Worm (Caenorhabditis elegans) whole organism, L3 larva: ENCODE measurements around the gene T24F1.4.

Source experiments
- ZK546.5 ChIP-seq: sonication (generic microtip); optimal IDR thresholded peaks from 2 replicates; lab custom pipeline; 2017; ENCODE audit warnings: missing biosample characterization, missing genetic modification characterization
- aly-2 ChIP-seq: fragments of 150-350 bp; optimal IDR thresholded peaks from 2 replicates; lab custom pipeline; 2014; ENCODE audit warnings: missing biosample characterization, missing genetic modification characterization
- ama-1 ChIP-seq: fragments of 150-350 bp; optimal IDR thresholded peaks from 2 replicates; lab custom pipeline; 2018
- ceh-16 ChIP-seq: sonication (generic microtip); optimal IDR thresholded peaks from 2 replicates; lab custom pipeline; 2017; ENCODE audit warnings: missing biosample characterization, missing genetic modification characterization
- ceh-82 ChIP-seq: fragments of 150-350 bp; optimal IDR thresholded peaks from 2 replicates; lab custom pipeline; 2014; ENCODE audit warnings: missing biosample characterization, missing genetic modification characterization
- ceh-9 ChIP-seq: sonication (generic microtip); optimal IDR thresholded peaks from 2 replicates; lab custom pipeline; 2018; ENCODE audit warnings: missing biosample characterization, missing genetic modification characterization
- elt-1 ChIP-seq: fragments of 150-350 bp; optimal IDR thresholded peaks from 2 replicates; lab custom pipeline; 2014; ENCODE audit warnings: missing biosample characterization, missing genetic modification characterization
- elt-2 ChIP-seq: sonication (generic microtip); optimal IDR thresholded peaks from 2 replicates; lab custom pipeline; 2016; ENCODE audit warnings: missing genetic modification reagents, mild to moderate bottlenecking, missing genetic modification characterization, missing compliant biosample characterization
- lin-39 ChIP-seq: fragments of 150-350 bp; optimal IDR thresholded peaks from 2 replicates; lab custom pipeline; 2018; ENCODE audit warnings: missing biosample characterization, missing genetic modification reagents, missing genetic modification characterization
- nhr-77 ChIP-seq: fragments of 150-350 bp; optimal IDR thresholded peaks from 2 replicates; lab custom pipeline; 2014; ENCODE audit warnings: missing biosample characterization, missing genetic modification characterization
- pqm-1 ChIP-seq: fragments of 150-350 bp; optimal IDR thresholded peaks from 2 replicates; lab custom pipeline; 2017; ENCODE audit warnings: missing biosample characterization, missing genetic modification characterization, inconsistent platforms
- sea-2 ChIP-seq: fragments of 150-350 bp; sonication (generic microtip); optimal IDR thresholded peaks from 4 replicates; lab custom pipeline; 2014; ENCODE audit warnings: missing biosample characterization, missing genetic modification reagents, missing genetic modification characterization
- snpc-4 ChIP-seq: fragments of 150-350 bp; optimal IDR thresholded peaks from 2 replicates; lab custom pipeline; 2014; ENCODE audit warnings: missing biosample characterization, missing genetic modification characterization
- unc-62 ChIP-seq: fragments of 150-350 bp; sonication (generic microtip); optimal IDR thresholded peaks from 4 replicates; lab custom pipeline; 2014; ENCODE audit warnings: missing biosample characterization, missing genetic modification reagents, missing genetic modification characterization

DNA sequence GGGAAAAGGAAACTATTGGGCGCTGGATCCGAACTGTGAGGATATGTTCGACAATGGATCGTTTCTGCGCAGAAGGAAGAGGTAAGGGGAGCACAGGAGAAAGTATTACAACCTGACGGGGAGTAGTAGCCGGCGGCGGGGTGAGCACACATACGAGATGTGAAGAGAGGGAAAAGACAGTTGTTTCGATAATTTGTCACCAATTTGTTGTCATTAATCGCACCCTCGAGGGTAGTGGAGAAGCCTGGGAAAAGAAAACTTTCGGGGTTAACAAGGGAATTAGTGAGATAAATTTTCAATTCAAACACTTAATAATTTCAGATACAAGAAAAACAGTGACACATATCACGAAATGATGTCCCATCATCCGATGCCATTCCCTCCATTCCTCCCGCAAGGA, 31.1 kb downstream of the T24F1.4 start:
- TF ChIP-seq elt-2 (tag; lab: Kevin White, UChicago) (no peak), ZK546.5 (no peak), ama-1 (lab: Kevin White, UChicago) (no peak), nhr-77 (tag; lab: Kevin White, UChicago) (no peak), snpc-4 (no peak), elt-1 (no peak), unc-62 (GFP tag; lab: Kevin White, UChicago) (no peak), ceh-16 (tag; lab: Kevin White, UChicago) (no peak), ceh-9 (tag; lab: Kevin White, UChicago) (no peak), lin-39 (tag; lab: Kevin White, UChicago) (peak; percentile 1), ceh-82 (tag; lab: Kevin White, UChicago) (no peak), sea-2 (GFP tag; lab: Kevin White, UChicago) (no peak), aly-2 (tag; lab: Kevin White, UChicago) (no peak), pqm-1 (tag; lab: Kevin White, UChicago) (no peak)
